Worm (Caenorhabditis elegans): Measurements from ENCODE around the gene C07G1.7.
A peak's percentile ranks its signal among the peaks of the same experiment; 100 is the strongest.

C07G1.7 gene

DNA sequence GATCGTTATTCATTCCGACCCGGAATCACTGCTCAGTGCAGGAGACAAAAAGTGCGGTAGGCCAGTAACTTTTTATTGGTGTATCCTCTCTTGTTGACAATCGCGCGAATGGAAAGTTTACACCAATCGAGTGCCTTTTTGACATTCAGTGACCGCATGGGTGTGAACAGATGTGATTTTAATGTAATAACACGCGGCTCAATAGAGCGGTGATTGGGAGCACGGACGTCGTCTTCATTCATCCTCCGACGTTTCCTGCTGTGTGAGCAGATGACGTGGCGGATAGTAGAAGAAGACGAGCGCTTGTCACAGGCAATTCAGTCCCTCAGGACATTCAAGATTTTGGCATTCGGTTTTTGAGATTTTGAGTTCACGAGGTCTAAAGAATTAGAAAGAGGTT lies 29.1 kb downstream of the C07G1.7 start (continued):
- TF ChIP-seq B0336.3 (GFP tag; IDR thresholded peaks at IDR 0.05), result no peak
- no peak for TF ChIP-seq F39B2.1 (GFP tag; IDR thresholded peaks at IDR 0.05)
- TF ChIP-seq bed-1 (GFP tag; IDR thresholded peaks at IDR 0.05), result no peak

DNA sequence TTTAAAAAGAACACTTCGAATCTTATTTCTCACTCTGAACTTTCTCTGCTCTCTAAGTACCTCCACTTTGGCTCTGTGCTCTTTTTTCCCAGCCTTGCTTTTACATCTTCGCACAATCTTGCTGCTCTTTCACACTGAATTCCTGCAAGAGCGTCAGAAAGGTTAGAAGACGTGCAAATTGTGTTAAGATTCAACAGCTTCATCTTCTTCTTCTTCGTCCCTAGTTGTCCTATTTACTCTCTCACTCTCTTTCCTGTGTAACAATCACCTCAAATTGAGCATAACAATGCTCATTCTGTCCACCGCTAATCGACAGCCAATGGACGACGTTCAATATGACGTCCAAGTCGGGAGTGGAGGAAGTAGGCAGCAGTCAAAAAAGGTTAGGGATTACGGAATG lies 30.2 kb downstream of the C07G1.7 start:
- no peak for TF ChIP-seq ztf-6 (GFP tag; IDR thresholded peaks at IDR 0.05)
- no peak for TF ChIP-seq cebp-2 (GFP tag; IDR thresholded peaks at IDR 0.05)
- TF ChIP-seq F33H1.4 (GFP tag; IDR thresholded peaks at IDR 0.05), result no peak

DNA sequence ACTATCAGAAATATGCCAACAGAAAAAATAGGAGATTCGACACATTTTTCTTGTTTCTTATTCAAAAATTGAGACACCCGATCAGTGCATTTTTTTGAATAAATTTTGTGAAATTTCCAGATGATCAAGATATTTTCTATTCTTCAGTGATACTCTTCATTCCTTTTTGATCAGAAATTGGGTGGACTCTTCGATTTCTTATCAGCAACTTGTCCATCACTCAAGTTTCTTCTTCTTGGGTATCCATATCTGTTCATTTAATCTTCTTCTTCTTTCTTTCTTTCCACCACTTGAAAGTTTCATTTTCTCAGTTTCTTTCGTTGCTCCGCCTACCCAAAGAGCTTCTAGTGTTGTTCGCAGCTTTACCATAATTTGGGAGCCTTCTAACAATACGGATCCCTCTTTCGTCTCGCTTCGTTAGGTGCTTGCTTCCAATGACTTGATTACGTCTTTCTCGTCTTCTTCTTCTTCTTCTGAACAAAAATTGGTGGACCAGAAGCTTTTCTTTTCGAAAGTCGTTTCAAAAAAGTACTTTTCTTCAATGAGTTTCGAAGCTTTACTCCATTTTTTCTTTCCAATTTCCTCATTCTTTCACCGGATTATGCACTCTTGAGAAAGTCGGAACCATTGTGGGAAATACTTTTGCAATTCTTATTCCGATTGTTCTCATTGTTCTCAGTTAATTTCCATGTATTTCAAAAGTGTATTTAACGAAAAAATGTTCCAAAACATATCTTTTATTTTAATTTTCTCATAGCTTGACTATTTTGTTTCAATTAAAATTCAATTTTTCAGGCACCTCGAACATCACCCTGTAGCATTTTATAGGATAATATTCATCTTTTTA lies 35.7 kb downstream of the C07G1.7 start, which contains the start of gene pct-1:
Gene pct-1, plus strand, starts transcription at position 797 of the 847 bp plus-strand sequence.
- TF ChIP-seq rcor-1 (GFP tag; IDR thresholded peaks at IDR 0.05) (no peak), ztf-18 (tag; optimal IDR thresholded peaks at IDR 0.05) (no peak), K12H6.12 (tag; optimal IDR thresholded peaks at IDR 0.05) (no peak), nhr-90 (tag; optimal IDR thresholded peaks at IDR 0.05) (no peak), ama-1 (optimal IDR thresholded peaks at IDR 0.05) (no peak), ama-1 (GFP tag; optimal IDR thresholded peaks at IDR 0.05) (no peak), F33H1.4 (GFP tag; IDR thresholded peaks at IDR 0.05) (no peak), nhr-27 (tag; optimal IDR thresholded peaks at IDR 0.05) (no peak), ztf-22 (GFP tag; optimal IDR thresholded peaks at IDR 0.05) (no peak), let-607 (tag; optimal IDR thresholded peaks at IDR 0.05) (no peak), ztf-25 (GFP tag; IDR thresholded peaks at IDR 0.05) (no peak), hmg-20 (GFP tag; IDR thresholded peaks at IDR 0.05) (no peak), efl-1 (GFP tag; optimal IDR thresholded peaks at IDR 0.05) (no peak)

DNA sequence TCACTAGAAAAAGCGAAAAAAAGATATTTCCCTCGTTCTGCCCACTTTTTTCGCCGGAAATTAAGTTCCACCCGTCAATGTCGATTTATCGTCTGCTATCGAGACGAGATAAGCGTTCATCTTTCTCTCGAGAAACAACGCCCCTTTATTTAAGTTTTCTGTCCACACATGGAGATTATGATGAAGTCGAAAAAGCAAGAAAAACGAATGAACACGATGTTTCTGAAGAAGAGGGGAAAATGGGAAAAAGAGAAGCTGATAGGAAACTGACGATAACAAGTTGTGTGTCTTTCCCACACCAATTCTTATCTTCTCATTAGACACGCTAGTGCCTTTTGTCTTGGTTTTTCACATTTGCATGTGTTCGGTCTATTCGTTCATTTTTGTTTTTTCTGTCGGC lies 36.9 kb downstream of the C07G1.7 start:
- TF ChIP-seq B0261.1 (tag; optimal IDR thresholded peaks at IDR 0.05) (no peak), unc-130 (GFP tag; optimal IDR thresholded peaks at IDR 0.05) (no peak), D2030.7 (GFP tag; IDR thresholded peaks at IDR 0.05) (no peak), Y95B8A.8 (GFP tag; IDR thresholded peaks at IDR 0.05) (no peak), ets-4 (GFP tag; optimal IDR thresholded peaks at IDR 0.05) (peak; percentile 23), nhr-80 (tag; optimal IDR thresholded peaks at IDR 0.05) (peak; percentile 91)

DNA sequence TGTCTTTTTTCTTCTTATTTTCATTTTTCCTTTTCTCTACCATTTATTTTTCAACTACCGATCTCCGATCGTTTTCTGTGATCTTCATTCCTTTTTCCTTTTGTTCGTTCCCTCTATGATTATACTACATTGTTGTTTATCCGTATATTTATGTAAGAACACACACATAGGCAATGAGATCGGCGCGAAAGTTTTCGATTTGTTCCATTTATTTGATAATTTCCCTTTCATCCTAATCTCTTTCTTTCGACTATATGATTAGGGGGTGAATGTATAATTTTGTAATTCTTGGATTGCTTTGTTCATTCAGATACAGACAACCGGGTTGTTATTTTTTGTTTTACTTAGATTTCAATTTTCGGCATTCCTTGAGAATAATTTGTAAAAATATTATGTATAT lies 38.0 kb downstream of the C07G1.7 start:
- no peak for TF ChIP-seq bed-1 (GFP tag; IDR thresholded peaks at IDR 0.05)
- no peak for TF ChIP-seq snpc-1.3 (tag; optimal IDR thresholded peaks at IDR 0.05; ENCODE audit: insufficient read depth)
- no peak for TF ChIP-seq efl-1 (GFP tag; optimal IDR thresholded peaks at IDR 0.05)
- TF ChIP-seq atf-7 (tag; optimal IDR thresholded peaks at IDR 0.05), result no peak
- no peak for TF ChIP-seq ztf-18 (tag; optimal IDR thresholded peaks at IDR 0.05)
- no peak for TF ChIP-seq die-1 (tag; optimal IDR thresholded peaks at IDR 0.05)
- TF ChIP-seq ceh-58 (GFP tag; IDR thresholded peaks at IDR 0.05), result no peak
- TF ChIP-seq T26A5.8 (tag; optimal IDR thresholded peaks at IDR 0.05), result no peak
- TF ChIP-seq C06A6.2 (GFP tag; conservative IDR thresholded peaks at IDR 0.05), result no peak
- no peak for TF ChIP-seq hmg-20 (GFP tag; IDR thresholded peaks at IDR 0.05)
- no peak for TF ChIP-seq B0035.1 (tag; optimal IDR thresholded peaks at IDR 0.05)
- no peak for TF ChIP-seq snpc-1.1 (tag; optimal IDR thresholded peaks at IDR 0.05; ENCODE audit: insufficient read depth)
- TF ChIP-seq hlh-26 (GFP tag; conservative IDR thresholded peaks at IDR 0.05), result no peak
- TF ChIP-seq sdz-38 (tag; optimal IDR thresholded peaks at IDR 0.05), result no peak
- TF ChIP-seq chd-7 (tag; optimal IDR thresholded peaks at IDR 0.05), result no peak
- TF ChIP-seq hmg-1.2 (GFP tag; IDR thresholded peaks at IDR 0.05), result no peak
- no peak for TF ChIP-seq aptf-2 (GFP tag; conservative IDR thresholded peaks at IDR 0.05)
- no peak for TF ChIP-seq F52B5.7 (tag; optimal IDR thresholded peaks at IDR 0.05)
- TF ChIP-seq repo-1 (tag; optimal IDR thresholded peaks at IDR 0.05), result no peak
- TF ChIP-seq madf-3 (GFP tag; IDR thresholded peaks at IDR 0.05), result no peak
